Worm (Caenorhabditis elegans) whole organism, L1 larva: ENCODE data around the gene F13H8.11.

Source experiments
- ces-1 ChIP-seq: fragments of 150-350 bp; optimal IDR thresholded peaks from 2 replicates; lab custom pipeline; 2014; ENCODE audit warnings: missing biosample characterization, missing genetic modification reagents, missing genetic modification characterization
- fkh-4 ChIP-seq: sonication (generic microtip); optimal IDR thresholded peaks from 2 replicates; lab custom pipeline; 2016; ENCODE audit warnings: missing compliant biosample characterization, missing genetic modification characterization, borderline replicate concordance
- mab-9 ChIP-seq: fragments of 200-800 bp; sonication (Bioruptor generic); IDR thresholded peaks from 2 replicates; pipeline ENCODE4 v1.3.6; 2022; ENCODE audit warnings: missing genetic modification reagents, missing genetic modification characterization, missing compliant biosample characterization
- mep-1 ChIP-seq: fragments of 150-350 bp; optimal IDR thresholded peaks from 2 replicates; lab custom pipeline; 2014; ENCODE audit warnings: missing biosample characterization, missing genetic modification characterization
- nhr-237 ChIP-seq: fragments of 150-350 bp; optimal IDR thresholded peaks from 2 replicates; lab custom pipeline; 2014; ENCODE audit warnings: missing biosample characterization, missing genetic modification characterization
- nhr-28 ChIP-seq: fragments of 150-350 bp; optimal IDR thresholded peaks from 2 replicates; lab custom pipeline; 2014; ENCODE audit warnings: missing biosample characterization, missing genetic modification characterization
- pqm-1 ChIP-seq: sonication (generic microtip); optimal IDR thresholded peaks from 3 replicates; lab custom pipeline; 2017; ENCODE audit warnings: missing biosample characterization, missing genetic modification characterization

DNA sequence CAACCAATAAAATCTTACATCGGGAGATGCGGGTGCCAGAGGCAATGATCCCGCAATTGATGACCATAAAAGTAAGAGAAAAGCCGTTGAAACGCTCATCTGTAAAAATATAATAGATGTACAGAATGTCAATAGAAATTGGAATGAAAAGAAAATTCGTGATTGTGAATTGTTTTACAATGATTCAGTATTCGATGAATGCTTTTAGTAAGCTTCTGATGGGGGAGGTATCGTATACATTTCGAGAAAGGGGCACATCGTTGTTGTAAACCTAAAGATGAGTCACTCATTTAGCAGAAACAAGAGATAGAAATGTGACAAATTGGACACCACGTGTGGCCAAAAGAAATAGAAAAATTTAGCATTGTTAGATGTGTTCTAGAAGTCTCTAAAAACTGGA lies 37.3 kb downstream of the F13H8.11 start, which contains the start of gene C30B5.6:
- no peak for TF ChIP-seq nhr-237 (tag; lab: Kevin White, UChicago)
- no peak for TF ChIP-seq nhr-28 (tag; lab: Kevin White, UChicago)
- TF ChIP-seq mep-1 (tag; lab: Kevin White, UChicago): no peak
- TF ChIP-seq pqm-1: no peak
- no peak for TF ChIP-seq mab-9
- no peak for TF ChIP-seq fkh-4 (tag; lab: Kevin White, UChicago)
- no peak for TF ChIP-seq ces-1 (GFP tag; lab: Kevin White, UChicago)
